Fruit fly (Drosophila melanogaster) whole organism, adult: Measurements from ENCODE around the gene CG8112.

Experiments used
- CG11617 ChIP-seq: fragments of 200-800 bp; sonication (Bioruptor generic); optimal IDR thresholded peaks from 2 replicates; lab custom pipeline; 2017; ENCODE audit warnings: mild to moderate bottlenecking, missing biosample characterization, missing genetic modification reagents, missing genetic modification characterization
- CG12768 ChIP-seq: fragments of 200-800 bp; sonication (Bioruptor generic); optimal IDR thresholded peaks from 2 replicates; lab custom pipeline; 2017; ENCODE audit warnings: missing biosample characterization, missing genetic modification characterization, mild to moderate bottlenecking, moderate library complexity, missing genetic modification reagents
- CG14711 ChIP-seq: fragments of 200-800 bp; sonication (Bioruptor generic); optimal IDR thresholded peaks from 2 replicates; lab custom pipeline; 2018; ENCODE audit warnings: missing biosample characterization, mild to moderate bottlenecking, missing genetic modification characterization, moderate library complexity
- CG1620 ChIP-seq: fragments of 200-800 bp; sonication (Bioruptor generic); optimal IDR thresholded peaks from 2 replicates; lab custom pipeline; 2016; ENCODE audit warnings: missing biosample characterization, missing genetic modification characterization
- CG33017 ChIP-seq: fragments of 200-800 bp; sonication (Bioruptor generic); optimal IDR thresholded peaks from 2 replicates; lab custom pipeline; 2018; ENCODE audit warnings: missing biosample characterization, mild to moderate bottlenecking, missing genetic modification characterization, moderate library complexity
- CG5204 ChIP-seq: fragments of 200-800 bp; sonication (Bioruptor generic); optimal IDR thresholded peaks from 2 replicates; lab custom pipeline; 2016; ENCODE audit warnings: missing biosample characterization, missing genetic modification characterization
- CG7045 ChIP-seq: fragments of 200-800 bp; sonication (Bioruptor generic); optimal IDR thresholded peaks from 2 replicates; lab custom pipeline; 2017; ENCODE audit warnings: missing biosample characterization, mild to moderate bottlenecking, missing genetic modification characterization
- CG7101 ChIP-seq: fragments of 200-800 bp; sonication (Bioruptor generic); optimal IDR thresholded peaks from 2 replicates; lab custom pipeline; 2018; ENCODE audit warnings: missing biosample characterization, mild to moderate bottlenecking, missing genetic modification characterization, moderate library complexity
- Clk ChIP-seq: fragments of 200-800 bp; sonication (Bioruptor generic); optimal IDR thresholded peaks from 2 replicates; lab custom pipeline; 2017; ENCODE audit warnings: missing biosample characterization, missing genetic modification characterization
- Crg-1 ChIP-seq: fragments of 200-800 bp; sonication (Bioruptor generic); optimal IDR thresholded peaks from 2 replicates; lab custom pipeline; 2016; ENCODE audit warnings: missing biosample characterization, missing genetic modification characterization
- Hr96 ChIP-seq: fragments of 200-800 bp; sonication (Bioruptor generic); optimal IDR thresholded peaks from 2 replicates; lab custom pipeline; 2016; ENCODE audit warnings: missing biosample characterization, missing genetic modification characterization
- Mnt ChIP-seq: fragments of 200-800 bp; sonication (Bioruptor generic); optimal IDR thresholded peaks from 2 replicates; lab custom pipeline; 2016; ENCODE audit warnings: missing biosample characterization, mild to moderate bottlenecking, missing genetic modification characterization
- bab1 ChIP-seq: fragments of 200-800 bp; sonication (Bioruptor generic); optimal IDR thresholded peaks from 3 replicates; lab custom pipeline; 2019; ENCODE audit warnings: missing biosample characterization, mild to moderate bottlenecking, missing genetic modification characterization, moderate library complexity
- cic ChIP-seq: fragments of 200-800 bp; sonication (Bioruptor generic); optimal IDR thresholded peaks from 2 replicates; lab custom pipeline; 2017; ENCODE audit warnings: missing biosample characterization, mild to moderate bottlenecking, missing genetic modification characterization, moderate library complexity
- cnc ChIP-seq, 2 experiments: fragments of >200 bp; optimal IDR thresholded peaks; 2 replicates each; lab custom pipeline; 2017
- kay ChIP-seq: fragments of 200-800 bp; sonication (Bioruptor generic); peaks from one replicate; lab custom pipeline; 2016; ENCODE audit warnings: missing biosample characterization, missing genetic modification characterization, borderline replicate concordance
- ovo ChIP-seq: fragments of 200-800 bp; sonication (Bioruptor generic); optimal IDR thresholded peaks from 2 replicates; lab custom pipeline; 2016; ENCODE audit warnings: missing biosample characterization, missing genetic modification characterization
- pad ChIP-seq: fragments of 200-800 bp; sonication (Bioruptor generic); optimal IDR thresholded peaks from 3 replicates; lab custom pipeline; 2017; ENCODE audit warnings: missing biosample characterization, missing genetic modification characterization, mild to moderate bottlenecking, moderate library complexity, missing genetic modification reagents
- tj ChIP-seq: fragments of 200-800 bp; sonication (Bioruptor generic); optimal IDR thresholded peaks from 3 replicates; lab custom pipeline; 2017; ENCODE audit warnings: missing biosample characterization, mild to moderate bottlenecking, missing genetic modification characterization, moderate library complexity
- toe ChIP-seq: fragments of 200-800 bp; sonication (Bioruptor generic); optimal IDR thresholded peaks from 2 replicates; lab custom pipeline; 2016; ENCODE audit warnings: missing biosample characterization, missing genetic modification characterization

Gene CG8112

DNA sequence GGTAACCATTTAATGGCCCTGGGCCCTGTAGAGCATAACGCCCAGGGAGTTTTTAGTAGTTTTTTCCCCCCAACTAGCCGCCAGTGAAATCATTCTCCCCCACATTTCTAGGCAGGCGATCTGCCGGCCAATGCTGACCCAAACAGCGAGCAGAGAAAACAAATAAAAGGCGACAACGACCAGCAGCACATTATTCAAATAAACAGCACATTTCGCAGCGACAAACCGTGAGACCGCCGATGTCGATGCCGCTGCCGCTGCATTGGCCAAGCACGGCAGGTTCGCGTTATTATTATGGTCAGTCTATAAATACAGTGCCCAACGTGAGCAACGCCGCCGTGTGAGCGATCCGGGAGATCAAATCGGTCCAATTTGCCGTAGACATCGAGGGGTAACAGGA, 6.2 kb downstream of the CG8112 start, which contains the start of gene CG11760:
Gene CG11760, plus strand, starts transcription at position 301 of the 400 bp plus-strand sequence.
- TF ChIP-seq cic (GFP tag; lab: Kevin White, UChicago), result no peak
- no peak for TF ChIP-seq bab1 (GFP tag; lab: Kevin White, UChicago)
- no peak for TF ChIP-seq Crg-1 (GFP tag; lab: Kevin White, UChicago)
- TF ChIP-seq toe (GFP tag; lab: Kevin White, UChicago), result no peak
- TF ChIP-seq pad (GFP tag; lab: Kevin White, UChicago), result no peak
- TF ChIP-seq CG1620 (GFP tag; lab: Kevin White, UChicago), result no peak
- no peak for TF ChIP-seq CG7045

DNA sequence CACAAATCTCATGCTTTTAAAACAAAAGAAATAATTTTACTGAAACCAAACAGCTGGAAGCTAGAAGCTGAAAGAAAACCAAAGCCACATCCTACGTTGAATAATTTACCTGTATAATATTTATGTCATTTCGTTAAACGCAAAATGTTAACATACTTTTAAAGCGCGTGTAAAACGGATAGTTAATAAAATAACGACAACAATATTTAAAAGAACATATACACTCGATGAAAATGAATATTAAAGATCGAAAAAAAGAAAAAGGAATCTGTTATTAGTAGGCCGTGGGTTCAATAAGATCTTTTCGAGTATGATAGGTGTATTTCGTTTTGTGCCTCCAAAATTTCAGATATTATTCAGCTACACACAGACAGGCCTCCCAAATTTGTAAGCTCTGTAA, 8.3 kb downstream of the CG8112 start, which contains the start of gene CG8136:
Gene CG8136, plus strand, starts transcription at position 301 of the 400 bp plus-strand sequence.
- TF ChIP-seq CG12768 (GFP tag; lab: Kevin White, UChicago) (no peak), kay (peak; percentile 47)

DNA sequence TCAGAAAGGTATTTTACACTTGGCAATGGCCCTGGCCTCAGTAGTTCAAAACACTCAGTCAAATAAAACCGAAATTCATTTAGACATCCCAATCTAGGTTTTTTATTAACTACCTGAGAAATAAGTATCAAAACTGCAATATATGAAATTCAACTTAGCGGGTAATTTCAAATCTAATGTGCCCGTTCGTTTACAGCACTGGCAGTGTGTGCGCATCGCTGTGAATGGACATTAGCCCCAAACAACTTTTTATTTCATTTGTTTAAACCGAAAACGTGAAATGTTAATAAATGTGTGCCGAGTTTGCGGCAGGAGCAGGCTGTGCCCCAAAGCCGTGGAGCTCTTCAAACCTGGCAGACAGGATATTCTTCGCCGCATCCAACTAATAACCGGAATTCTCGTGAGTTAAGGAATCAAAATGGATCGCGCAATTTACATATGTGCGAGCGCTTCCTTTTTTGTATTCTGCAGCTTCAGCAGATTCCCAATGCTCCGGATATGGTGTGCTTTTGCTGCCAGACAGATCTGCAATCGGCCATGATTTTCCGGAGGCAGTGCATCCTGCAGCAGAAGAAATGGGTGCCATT, 10.3 kb downstream of the CG8112 start, which contains the start of gene nom:
Gene nom, plus strand, starts transcription at position 213 of the 587 bp plus-strand sequence.
- TF ChIP-seq tj (GFP tag; lab: Kevin White, UChicago) (peak; percentile 58), CG5204 (no peak)

DNA sequence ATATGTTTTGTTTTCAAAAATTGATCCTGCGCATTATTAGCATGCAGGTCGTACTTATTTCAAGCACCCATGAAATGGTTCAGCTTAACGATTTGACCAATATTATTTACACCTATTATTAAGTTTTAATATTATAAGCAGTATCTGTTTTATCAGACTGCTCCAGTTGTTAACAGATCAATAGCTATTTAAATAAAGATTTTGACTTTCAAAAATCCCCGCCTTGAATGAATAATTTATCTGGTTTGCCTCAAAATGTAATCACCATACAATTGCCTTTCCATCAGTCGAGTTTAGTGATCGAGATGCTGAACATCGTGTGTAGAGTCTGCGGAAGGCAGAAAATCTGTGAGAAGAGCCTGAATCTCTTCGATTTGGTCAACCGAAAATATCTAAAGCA, 12.4 kb downstream of the CG8112 start, which contains the start of gene ouib:
Gene ouib, plus strand, starts transcription at position 301 of the 400 bp plus-strand sequence.
- TF ChIP-seq kay, result peak; percentile 73
- TF ChIP-seq ovo, result no peak

DNA sequence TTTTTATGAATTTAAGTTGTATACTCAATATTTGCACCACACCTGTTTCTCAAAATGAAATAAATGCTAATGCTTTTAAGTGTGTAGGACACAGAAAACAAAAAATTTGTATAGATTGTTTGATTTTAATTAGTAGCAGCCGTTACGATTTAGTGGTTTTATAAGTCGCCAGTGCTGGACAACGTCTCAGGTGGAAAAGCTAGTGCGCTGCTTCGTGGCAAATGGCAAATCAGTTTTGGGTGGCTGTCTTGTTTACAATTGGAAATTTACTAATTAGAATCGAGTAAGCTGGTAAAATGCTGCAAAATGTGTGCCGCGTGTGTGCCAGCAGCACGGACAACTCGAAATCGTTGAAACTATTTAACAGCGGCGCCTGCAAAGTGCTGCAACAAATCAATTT, 13.9 kb downstream of the CG8112 start, which contains the start of gene CG8159:
Gene CG8159, plus strand, starts transcription at position 223 of the 400 bp plus-strand sequence.
- TF ChIP-seq Hr96 (GFP tag; lab: Kevin White, UChicago) (no peak), CG7101 (tag; lab: Kevin White, UChicago) (peak; percentile 25), cic (GFP tag; lab: Kevin White, UChicago) (no peak), kay (no peak), Crg-1 (GFP tag; lab: Kevin White, UChicago) (no peak), CG14711 (tag; lab: Kevin White, UChicago) (no peak), Mnt (GFP tag; lab: Kevin White, UChicago) (peak; percentile 19)

DNA sequence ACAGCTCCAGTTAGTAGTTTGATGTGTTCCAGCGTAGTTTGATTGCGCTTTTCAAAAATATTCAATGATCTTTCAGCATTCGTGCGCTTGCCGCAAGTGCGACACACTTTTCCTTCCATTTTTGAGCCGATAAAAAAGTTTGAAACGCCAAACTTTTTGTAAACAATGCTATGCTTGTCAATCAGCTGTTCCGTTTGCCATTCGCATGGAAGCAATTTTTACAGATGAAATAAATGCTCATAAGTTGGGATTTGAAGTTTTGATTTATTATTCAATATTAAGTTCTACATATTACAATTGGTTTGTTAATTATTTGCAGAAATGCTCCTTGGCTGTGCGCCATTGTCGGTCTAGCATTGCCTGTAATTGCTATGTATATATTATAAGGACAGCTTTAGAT, 16.8 kb downstream of the CG8112 start, which contains the start of gene ranshi:
Gene ranshi, minus strand, starts transcription at position 152 of the 400 bp plus-strand sequence.
- TF ChIP-seq cic (GFP tag; lab: Kevin White, UChicago), result no peak
- peak; percentile 39 for TF ChIP-seq kay

DNA sequence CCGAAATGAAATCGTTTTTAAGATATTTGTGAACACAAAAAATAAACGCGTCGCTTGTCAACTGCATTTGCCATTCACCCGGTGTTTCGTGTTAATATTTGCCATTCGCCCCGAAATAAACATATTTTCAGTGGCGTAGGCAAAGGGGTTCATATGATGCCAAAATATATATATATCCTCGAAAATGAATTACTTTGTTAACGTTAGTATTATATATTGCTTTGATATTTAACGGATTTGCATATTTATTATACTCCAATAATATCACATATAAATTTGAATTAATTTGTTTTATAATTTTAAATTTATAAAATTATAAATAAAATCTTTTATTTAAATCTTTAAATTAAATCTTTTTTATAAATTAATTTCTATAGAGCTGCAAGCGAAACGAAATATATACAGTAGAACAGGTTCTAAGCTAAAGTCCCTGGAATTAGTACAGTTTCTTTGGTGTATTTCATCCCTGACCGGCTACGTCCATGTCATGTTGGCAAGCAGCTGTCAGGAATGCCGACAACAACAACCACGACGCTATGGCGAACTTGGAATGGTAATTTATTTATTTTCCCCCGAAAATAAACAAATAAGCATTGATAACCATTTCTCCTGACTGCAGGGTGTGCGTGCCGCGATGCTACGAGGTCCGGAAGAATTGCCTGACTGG, 19.0 kb downstream of the CG8112 start, which contains the start of the genes M1BP and CG8202:
Gene M1BP, minus strand, starts transcription at position 102 of the 667 bp plus-strand sequence.
Gene CG8202, plus strand, starts transcription at position 495 of the 667 bp plus-strand sequence.
- TF ChIP-seq CG7101 (tag; lab: Kevin White, UChicago) (peak; percentile 93), kay (peak; percentile 25), CG14711 (tag; lab: Kevin White, UChicago) (peak; percentile 84), tj (GFP tag; lab: Kevin White, UChicago) (peak; percentile 76), cic (GFP tag; lab: Kevin White, UChicago) (peak; percentile 1), cnc (optimal IDR thresholded peaks at IDR 0.05; lab: Kevin White, UChicago) (no peak), Crg-1 (GFP tag; lab: Kevin White, UChicago) (peak; percentile 67), Mnt (GFP tag; lab: Kevin White, UChicago) (peak; percentile 53), CG12768 (GFP tag; lab: Kevin White, UChicago) (peak; percentile 93), CG7045 (peak; percentile 92), CG11617 (peak; percentile 96), Hr96 (GFP tag; lab: Kevin White, UChicago) (no peak), ovo (peak; percentile 73), Clk (GFP tag; lab: Kevin White, UChicago) (peak; percentile 1), pad (GFP tag; lab: Kevin White, UChicago) (peak; percentile 77), CG5204 (no peak), bab1 (GFP tag; lab: Kevin White, UChicago) (peak; percentile 75), toe (GFP tag; lab: Kevin White, UChicago) (peak; percentile 74), CG33017 (tag; lab: Kevin White, UChicago) (peak; percentile 90), CG1620 (GFP tag; lab: Kevin White, UChicago) (peak; percentile 68)
